Worm (Caenorhabditis elegans) whole organism, L2 larva: Measurements from ENCODE around the gene igcm-1.

Source experiments
- nhr-237 ChIP-seq: fragments of 150-350 bp; optimal IDR thresholded peaks from 2 replicates; lab custom pipeline; 2014; ENCODE audit warnings: missing biosample characterization, missing genetic modification characterization
- skn-1 ChIP-seq: sonication (generic microtip); optimal IDR thresholded peaks from 2 replicates; lab custom pipeline; 2017; ENCODE audit warnings: missing biosample characterization, missing genetic modification characterization
- zag-1 ChIP-seq: fragments of 150-350 bp; optimal IDR thresholded peaks from 2 replicates; lab custom pipeline; 2014; ENCODE audit warnings: missing biosample characterization, missing genetic modification characterization
- ztf-11 ChIP-seq: sonication (generic microtip); optimal IDR thresholded peaks from 2 replicates; lab custom pipeline; 2017; ENCODE audit warnings: missing biosample characterization, missing genetic modification characterization

DNA sequence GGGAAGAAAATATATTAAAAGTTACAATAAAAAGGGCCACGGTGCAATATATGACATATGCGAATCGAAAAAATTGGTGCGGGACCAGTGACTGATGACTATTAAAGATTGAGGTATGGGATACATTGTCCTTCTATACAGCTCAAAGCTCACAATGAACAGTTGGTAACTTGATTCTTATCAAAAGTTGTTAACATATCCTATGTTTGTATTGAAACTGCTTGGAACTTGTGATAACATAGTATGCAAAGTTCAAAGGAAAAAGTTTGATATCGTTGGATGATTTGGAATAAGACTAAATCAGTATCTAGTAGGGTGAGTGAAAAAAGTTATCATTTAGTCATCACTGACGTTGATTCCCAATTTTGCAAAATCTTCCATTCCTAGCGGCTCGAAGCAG lies 33.3 kb downstream of the igcm-1 start:
- TF ChIP-seq nhr-237 (tag; lab: Kevin White, UChicago) (no peak), skn-1 (tag; lab: Kevin White, UChicago) (no peak), ztf-11 (tag; lab: Kevin White, UChicago) (no peak), zag-1 (tag; lab: Kevin White, UChicago) (no peak)
